Worm (Caenorhabditis elegans) whole organism, L4 larva: Measurements from ENCODE around the gene gcy-23.
A peak's percentile ranks its signal among the peaks of the same experiment; 100 is the strongest.

Experiments
- F10B5.3 ChIP-seq: sonication (generic microtip); optimal IDR thresholded peaks from 2 replicates; lab custom pipeline; 2016; ENCODE audit warnings: mild to moderate bottlenecking, missing genetic modification characterization, missing compliant biosample characterization
- F26F4.8 ChIP-seq: fragments of 200-800 bp; sonication (Bioruptor generic); conservative IDR thresholded peaks from 2 replicates; pipeline ENCODE4 v1.3.6; 2022; ENCODE audit warnings: missing genetic modification characterization, missing compliant biosample characterization
- T26A8.4 ChIP-seq: fragments of 200-800 bp; sonication (Bioruptor generic); IDR thresholded peaks from 2 replicates; pipeline ENCODE4 v1.3.6; 2022; ENCODE audit warnings: missing genetic modification characterization, missing compliant biosample characterization
- Y48G9A.11 ChIP-seq: fragments of 200-800 bp; sonication (Bioruptor generic); IDR thresholded peaks from 2 replicates; pipeline ENCODE4 v1.3.6; 2022; ENCODE audit warnings: missing genetic modification reagents, missing genetic modification characterization, missing compliant biosample characterization
- ZK337.2 ChIP-seq: fragments of 200-800 bp; sonication (Bioruptor generic); IDR thresholded peaks from 2 replicates; pipeline ENCODE4 v1.3.6; 2022; ENCODE audit warnings: missing genetic modification reagents, missing genetic modification characterization, missing compliant biosample characterization
- aha-1 ChIP-seq: fragments of 150-350 bp; peaks from one replicate; lab custom pipeline; 2014; ENCODE audit warnings: missing biosample characterization, missing genetic modification characterization
- aly-2 ChIP-seq: sonication (generic microtip); optimal IDR thresholded peaks from 2 replicates; lab custom pipeline; 2018; ENCODE audit warnings: missing biosample characterization, missing genetic modification characterization
- arid-1 ChIP-seq: fragments of 200-800 bp; sonication (Bioruptor generic); conservative IDR thresholded peaks from 2 replicates; pipeline ENCODE4 v1.3.6; 2022; ENCODE audit warnings: missing genetic modification reagents, missing genetic modification characterization, missing compliant biosample characterization
- ceh-20 ChIP-seq: fragments of 200-800 bp; sonication (Bioruptor generic); IDR thresholded peaks from 2 replicates; pipeline ENCODE4 v1.3.6; 2022; ENCODE audit warnings: missing genetic modification reagents, missing genetic modification characterization, missing compliant biosample characterization
- ceh-44 ChIP-seq: fragments of 200-800 bp; sonication (Bioruptor generic); IDR thresholded peaks from 2 replicates; pipeline ENCODE4 v1.3.6; 2022; ENCODE audit warnings: missing genetic modification reagents, missing genetic modification characterization, missing compliant biosample characterization
- ceh-62 ChIP-seq: sonication (generic microtip); optimal IDR thresholded peaks from 2 replicates; lab custom pipeline; 2017; ENCODE audit warnings: missing biosample characterization, missing genetic modification characterization
- ces-1 ChIP-seq: fragments of 150-350 bp; sonication (generic microtip); optimal IDR thresholded peaks from 4 replicates; lab custom pipeline; 2014; ENCODE audit warnings: missing biosample characterization, missing genetic modification reagents, missing genetic modification characterization
- cey-2 ChIP-seq: sonication (generic microtip); optimal IDR thresholded peaks from 3 replicates; lab custom pipeline; 2017; ENCODE audit warnings: missing genetic modification characterization, mild to moderate bottlenecking, missing compliant biosample characterization, antibody characterized with exemption, borderline replicate concordance; ENCODE audit not compliant: insufficient read depth
- daf-16 ChIP-seq, 3 experiments: sonication (generic microtip); optimal IDR thresholded peaks; 2 replicates each; lab custom pipeline; 2016 to 2017; ENCODE audit warnings: missing genetic modification characterization in 3 of 3, missing genetic modification reagents in 3 of 3, mild to moderate bottlenecking in 2 of 3, missing compliant biosample characterization in 2 of 3, missing biosample characterization in 1 of 3, moderate library complexity in 1 of 3
- dmd-6 ChIP-seq: fragments of 200-800 bp; sonication (Bioruptor generic); IDR thresholded peaks from 2 replicates; pipeline ENCODE4 v1.3.6; 2022; ENCODE audit warnings: missing genetic modification reagents, missing genetic modification characterization, missing compliant biosample characterization
- dmd-8 ChIP-seq: fragments of 200-800 bp; sonication (Bioruptor generic); IDR thresholded peaks from 2 replicates; pipeline ENCODE4 v1.3.6; 2022; ENCODE audit warnings: missing genetic modification characterization, missing compliant biosample characterization
- duxl-1 ChIP-seq: sonication (generic microtip); optimal IDR thresholded peaks from 2 replicates; lab custom pipeline; 2016; ENCODE audit warnings: mild to moderate bottlenecking, missing genetic modification characterization, moderate library complexity, missing compliant biosample characterization; ENCODE audit not compliant: poor library complexity
- dve-1 ChIP-seq: sonication (generic microtip); optimal IDR thresholded peaks from 2 replicates; lab custom pipeline; 2017; ENCODE audit warnings: antibody characterized with exemption, mild to moderate bottlenecking, missing genetic modification characterization, missing compliant biosample characterization; ENCODE audit not compliant: insufficient read depth
- egl-27 ChIP-seq: sonication (generic microtip); optimal IDR thresholded peaks from 3 replicates; lab custom pipeline; 2017; ENCODE audit warnings: missing biosample characterization, missing genetic modification reagents, missing genetic modification characterization
- egl-43 ChIP-seq: fragments of 200-800 bp; sonication (Bioruptor generic); IDR thresholded peaks from 2 replicates; pipeline ENCODE4 v1.3.6; 2022; ENCODE audit warnings: missing genetic modification reagents, missing genetic modification characterization, missing compliant biosample characterization
- fkh-10 ChIP-seq: fragments of 150-350 bp; optimal IDR thresholded peaks from 2 replicates; lab custom pipeline; 2014; ENCODE audit warnings: missing biosample characterization, missing genetic modification reagents, missing genetic modification characterization
- fos-1 ChIP-seq: fragments of 150-350 bp; optimal IDR thresholded peaks from 2 replicates; lab custom pipeline; 2014; ENCODE audit warnings: missing biosample characterization, missing genetic modification characterization
- hif-1 ChIP-seq, 2 experiments: sonication (generic microtip); optimal IDR thresholded peaks; 2 replicates each; lab custom pipeline; 2016 to 2017; ENCODE audit warnings: missing compliant biosample characterization in 2 of 2, missing genetic modification characterization in 2 of 2, missing genetic modification reagents in 2 of 2, missing genotype in 2 of 2, mild to moderate bottlenecking in 1 of 2
- hlh-11 ChIP-seq: fragments of 200-800 bp; sonication (Bioruptor generic); optimal IDR thresholded peaks from 2 replicates; lab custom pipeline; 2018; ENCODE audit warnings: mild to moderate bottlenecking, missing genetic modification characterization, missing compliant biosample characterization
- hlh-30 ChIP-seq: sonication (generic microtip); optimal IDR thresholded peaks from 2 replicates; lab custom pipeline; 2017; ENCODE audit warnings: antibody characterized with exemption, mild to moderate bottlenecking, missing genetic modification characterization, missing compliant biosample characterization; ENCODE audit not compliant: insufficient read depth
- lir-3 ChIP-seq: sonication (generic microtip); optimal IDR thresholded peaks from 2 replicates; lab custom pipeline; 2016; ENCODE audit warnings: mild to moderate bottlenecking, missing genetic modification characterization, missing compliant biosample characterization
- lsy-2 ChIP-seq, 2 experiments: fragments of 150-350 bp in 1 of 2; sonication (generic microtip) in 1 of 2; optimal IDR thresholded peaks; 2 replicates each; lab custom pipeline; 2014 to 2017; ENCODE audit warnings: missing biosample characterization in 2 of 2, missing genetic modification characterization in 2 of 2
- mdl-1 ChIP-seq, 2 experiments: fragments of 150-350 bp in 1 of 2; sonication (generic microtip) in 1 of 2; optimal IDR thresholded peaks; 2 replicates each; lab custom pipeline; 2014 to 2017; ENCODE audit warnings: missing biosample characterization in 2 of 2, missing genetic modification characterization in 2 of 2
- mep-1 ChIP-seq: fragments of 150-350 bp; sonication (generic microtip); optimal IDR thresholded peaks from 3 replicates; lab custom pipeline; 2014; ENCODE audit warnings: missing biosample characterization, missing genetic modification characterization
- mxl-2 ChIP-seq: fragments of 200-800 bp; sonication (Bioruptor generic); conservative IDR thresholded peaks from 2 replicates; pipeline ENCODE4 v1.3.6; 2022; ENCODE audit warnings: missing genetic modification reagents, missing genetic modification characterization, missing compliant biosample characterization
- mxl-3 ChIP-seq: fragments of 200-800 bp; sonication (Bioruptor generic); optimal IDR thresholded peaks from 2 replicates; lab custom pipeline; 2018; ENCODE audit warnings: mild to moderate bottlenecking, missing genetic modification characterization, missing compliant biosample characterization
- nhr-11 ChIP-seq: fragments of 150-350 bp; optimal IDR thresholded peaks from 2 replicates; lab custom pipeline; 2014; ENCODE audit warnings: missing biosample characterization, missing genetic modification characterization
- nhr-111 ChIP-seq: fragments of 200-800 bp; sonication (Bioruptor generic); optimal IDR thresholded peaks from 2 replicates; lab custom pipeline; 2018; ENCODE audit warnings: mild to moderate bottlenecking, missing genetic modification characterization, missing compliant biosample characterization
- nhr-25 ChIP-seq: sonication (generic microtip); optimal IDR thresholded peaks from 2 replicates; lab custom pipeline; 2017; ENCODE audit warnings: missing genetic modification characterization, mild to moderate bottlenecking, missing compliant biosample characterization, antibody characterized with exemption, moderate library complexity, borderline replicate concordance; ENCODE audit not compliant: insufficient read depth
- nhr-28 ChIP-seq: fragments of 150-350 bp; optimal IDR thresholded peaks from 2 replicates; lab custom pipeline; 2014; ENCODE audit warnings: missing biosample characterization, missing genetic modification characterization
- nhr-48 ChIP-seq: sonication (generic microtip); optimal IDR thresholded peaks from 2 replicates; lab custom pipeline; 2016; ENCODE audit warnings: mild to moderate bottlenecking, missing genetic modification characterization, missing compliant biosample characterization
- nhr-6 ChIP-seq: fragments of 150-350 bp; optimal IDR thresholded peaks from 2 replicates; lab custom pipeline; 2014; ENCODE audit warnings: missing biosample characterization, missing genetic modification characterization
- php-3 ChIP-seq: fragments of 200-800 bp; sonication (Bioruptor generic); IDR thresholded peaks from 2 replicates; pipeline ENCODE4 v1.3.6; 2022; ENCODE audit warnings: missing genetic modification reagents, missing genetic modification characterization, missing compliant biosample characterization
- rbr-2 ChIP-seq: sonication (generic microtip); optimal IDR thresholded peaks from 2 replicates; lab custom pipeline; 2016; ENCODE audit warnings: missing genotype, missing genetic modification characterization, missing compliant biosample characterization
- set-16 ChIP-seq: fragments of 200-800 bp; sonication (Bioruptor generic); IDR thresholded peaks from 2 replicates; pipeline ENCODE4 v1.3.6; 2022; ENCODE audit warnings: missing genetic modification reagents, missing genetic modification characterization, missing compliant biosample characterization
- skn-1 ChIP-seq: fragments of 150-350 bp; optimal IDR thresholded peaks from 2 replicates; lab custom pipeline; 2014; ENCODE audit warnings: missing biosample characterization, missing genetic modification characterization
- spr-1 ChIP-seq: sonication (generic microtip); optimal IDR thresholded peaks from 2 replicates; lab custom pipeline; 2016; ENCODE audit warnings: mild to moderate bottlenecking, missing genetic modification characterization, missing compliant biosample characterization
- spr-3 ChIP-seq: fragments of 200-800 bp; sonication (Bioruptor generic); optimal IDR thresholded peaks from 2 replicates; lab custom pipeline; 2018; ENCODE audit warnings: mild to moderate bottlenecking, missing genetic modification characterization, missing compliant biosample characterization
- tag-97 ChIP-seq: fragments of 200-800 bp; sonication (Bioruptor generic); IDR thresholded peaks from 2 replicates; pipeline ENCODE4 v1.3.6; 2022; ENCODE audit warnings: missing genetic modification characterization, missing compliant biosample characterization
- tra-1 ChIP-seq: fragments of 200-800 bp; sonication (Bioruptor generic); IDR thresholded peaks from 2 replicates; pipeline ENCODE4 v1.3.6; 2022; ENCODE audit warnings: missing genetic modification reagents, missing genetic modification characterization, missing compliant biosample characterization
- unc-130 ChIP-seq: sonication (generic microtip); optimal IDR thresholded peaks from 2 replicates; lab custom pipeline; 2016; ENCODE audit warnings: missing genetic modification reagents, missing genetic modification characterization, missing compliant biosample characterization
- zfp-2 ChIP-seq: sonication (generic microtip); optimal IDR thresholded peaks from 2 replicates; lab custom pipeline; 2016; ENCODE audit warnings: mild to moderate bottlenecking, missing genetic modification characterization, missing compliant biosample characterization
- zfp-3 ChIP-seq: fragments of 200-800 bp; sonication (Bioruptor generic); conservative IDR thresholded peaks from 2 replicates; pipeline ENCODE4 v1.3.6; 2022; ENCODE audit warnings: missing genetic modification reagents, missing genetic modification characterization, missing compliant biosample characterization
- zip-11 ChIP-seq: fragments of 200-800 bp; sonication (Bioruptor generic); IDR thresholded peaks from 2 replicates; pipeline ENCODE4 v1.3.6; 2022; ENCODE audit warnings: missing genetic modification characterization, missing compliant biosample characterization

gcy-23 gene

DNA sequence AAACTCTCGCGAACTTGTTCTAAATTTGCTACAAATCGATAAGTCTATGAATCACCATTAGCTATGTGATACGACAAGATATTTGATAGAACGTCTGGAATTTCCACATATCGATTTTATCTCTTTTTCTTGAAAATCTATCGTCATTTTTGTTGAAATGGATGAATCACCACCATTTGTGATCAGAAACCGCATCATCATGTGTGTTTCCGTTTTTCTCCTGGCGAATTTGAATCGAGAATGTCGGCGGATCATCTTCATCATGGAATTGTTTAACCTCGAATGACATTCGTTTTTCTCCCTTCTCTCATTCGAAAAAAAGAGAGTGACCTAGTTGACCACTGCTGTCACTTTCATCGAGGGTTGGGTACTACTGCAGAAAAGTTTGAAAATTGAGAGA is 54.9 kb downstream of the gcy-23 start (continued):
- TF ChIP-seq hlh-30 (tag; lab: Kevin White, UChicago) (peak; percentile 49), mdl-1 (tag; optimal IDR thresholded peaks at IDR 0.05; lab: Kevin White, UChicago) (peak in 1 of 2 experiments; percentile 47), tra-1 (GFP tag; lab: Robert Waterston, UW) (no peak), hlh-11 (tag; lab: Kevin White, UChicago) (peak; percentile 47), egl-27 (tag; lab: Kevin White, UChicago) (no peak), nhr-48 (peak; percentile 25), ces-1 (GFP tag; lab: Kevin White, UChicago) (no peak), skn-1 (tag; lab: Kevin White, UChicago) (no peak), tag-97 (GFP tag; lab: Robert Waterston, UW) (no peak), T26A8.4 (peak; percentile 51), zip-11 (GFP tag; lab: Robert Waterston, UW) (no peak), aly-2 (tag; lab: Kevin White, UChicago) (no peak), cey-2 (no peak), dve-1 (tag; lab: Kevin White, UChicago) (peak; percentile 11), mxl-3 (GFP tag; lab: Kevin White, UChicago) (peak; percentile 26), F26F4.8 (no peak), ceh-62 (no peak), unc-130 (GFP tag; lab: Kevin White, UChicago) (no peak), mxl-2 (no peak), ZK337.2 (GFP tag; lab: Robert Waterston, UW) (no peak), F10B5.3 (tag; lab: Kevin White, UChicago) (peak; percentile 34), dmd-6 (no peak), nhr-28 (tag; lab: Kevin White, UChicago) (peak; percentile 49), rbr-2 (tag; lab: Kevin White, UChicago) (no peak), mep-1 (tag; lab: Kevin White, UChicago) (no peak), nhr-111 (GFP tag; lab: Kevin White, UChicago) (no peak), nhr-6 (no peak), duxl-1 (tag; lab: Kevin White, UChicago) (peak; percentile 49), arid-1 (GFP tag; lab: Robert Waterston, UW) (no peak), fkh-10 (no peak), daf-16 (GFP tag; optimal IDR thresholded peaks at IDR 0.05; lab: Kevin White, UChicago) (no peak), daf-16 (tag; optimal IDR thresholded peaks at IDR 0.05; lab: Kevin White, UChicago) (no peak), spr-1 (tag; lab: Kevin White, UChicago) (no peak), lir-3 (tag; lab: Kevin White, UChicago) (no peak), ceh-20 (GFP tag; lab: Robert Waterston, UW) (no peak), spr-3 (GFP tag; lab: Kevin White, UChicago) (no peak), egl-43 (GFP tag; lab: Robert Waterston, UW) (no peak), set-16 (GFP tag; lab: Robert Waterston, UW) (no peak), dmd-8 (GFP tag; lab: Robert Waterston, UW) (no peak), nhr-25 (peak; percentile 32), lsy-2 (tag; optimal IDR thresholded peaks at IDR 0.05; lab: Kevin White, UChicago) (peak in 1 of 2 experiments; percentile 3)
- TF ChIP-seq, all 104 proteins: peak for 13

DNA sequence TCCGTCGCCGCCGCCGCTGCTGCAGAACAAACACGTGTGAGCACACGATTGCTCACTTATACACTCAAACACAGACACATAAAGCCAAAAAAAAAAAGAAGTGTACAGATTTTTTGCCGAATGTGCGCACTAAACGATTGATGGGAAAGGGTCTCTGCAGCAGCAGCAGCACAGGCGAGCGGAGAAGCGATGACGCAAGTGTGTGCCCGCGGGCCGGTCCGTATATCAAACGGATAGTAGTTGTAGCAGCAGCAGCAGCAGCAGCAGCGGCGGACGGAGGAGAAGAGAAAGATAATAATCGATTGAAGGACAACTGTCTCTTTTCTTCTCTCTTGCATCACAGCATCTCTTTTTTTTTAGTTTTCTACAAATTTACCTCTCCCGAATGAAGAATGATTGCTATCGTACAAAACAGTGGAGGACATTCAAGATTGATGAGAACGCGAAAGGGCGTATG is 55.7 kb downstream of the gcy-23 start:
- no peak for TF ChIP-seq nhr-48
- no peak for TF ChIP-seq ZK337.2 (GFP tag; lab: Robert Waterston, UW)
- no peak for TF ChIP-seq nhr-111 (GFP tag; lab: Kevin White, UChicago)
- no peak for TF ChIP-seq nhr-6
- no peak for TF ChIP-seq zfp-2 (tag; lab: Kevin White, UChicago)
- TF ChIP-seq fos-1: no peak
- no peak for TF ChIP-seq zip-11 (GFP tag; lab: Robert Waterston, UW)
- TF ChIP-seq zfp-3 (GFP tag; lab: Robert Waterston, UW): no peak
- no peak for TF ChIP-seq aly-2 (tag; lab: Kevin White, UChicago)
- no peak for TF ChIP-seq duxl-1 (tag; lab: Kevin White, UChicago)
- TF ChIP-seq hlh-11 (tag; lab: Kevin White, UChicago): peak; percentile 85
- no peak for TF ChIP-seq nhr-11 (tag; lab: Kevin White, UChicago)
- no peak for TF ChIP-seq ceh-44 (GFP tag; lab: Robert Waterston, UW)
- TF ChIP-seq Y48G9A.11 (GFP tag; lab: Robert Waterston, UW): no peak
- TF ChIP-seq hif-1 (tag; optimal IDR thresholded peaks at IDR 0.05; lab: Kevin White, UChicago): peak in 1 of 2 experiments; percentile 20
- TF ChIP-seq ces-1 (GFP tag; lab: Kevin White, UChicago): no peak
- no peak for TF ChIP-seq php-3 (GFP tag; lab: Robert Waterston, UW)
- TF ChIP-seq aha-1 (tag; lab: Kevin White, UChicago): peak; percentile 96
- no peak for TF ChIP-seq spr-3 (GFP tag; lab: Kevin White, UChicago)
- no peak for TF ChIP-seq tag-97 (GFP tag; lab: Robert Waterston, UW)
- TF ChIP-seq mxl-3 (GFP tag; lab: Kevin White, UChicago): peak; percentile 66
